Worm (Caenorhabditis elegans) whole organism, early embryonic: ENCODE results near the gene znf-593.

Experiments
- ama-1 ChIP-seq: fragments of 150-350 bp; optimal IDR thresholded peaks from 2 replicates; lab custom pipeline; 2014
- ceh-36 ChIP-seq: sonication (generic microtip); optimal IDR thresholded peaks from 2 replicates; lab custom pipeline; 2016; ENCODE audit warnings: missing genetic modification characterization, inconsistent platforms, missing compliant biosample characterization
- pes-1 ChIP-seq: fragments of 200-800 bp; sonication (Bioruptor generic); IDR thresholded peaks from 2 replicates; pipeline ENCODE4 v1.3.6; 2022; ENCODE audit warnings: missing genetic modification reagents, missing genetic modification characterization, missing compliant biosample characterization
- sea-1 ChIP-seq: fragments of 200-800 bp; sonication (Bioruptor generic); conservative IDR thresholded peaks from 2 replicates; pipeline ENCODE4 v1.3.6; 2022; ENCODE audit warnings: missing genetic modification characterization, missing compliant biosample characterization

- no peak for TF ChIP-seq ama-1 (lab: Kevin White, UChicago)
- no peak for TF ChIP-seq ceh-36 (tag; lab: Kevin White, UChicago)
- TF ChIP-seq pes-1 (GFP tag; lab: Robert Waterston, UW) = no peak
- TF ChIP-seq sea-1 (GFP tag; lab: Robert Waterston, UW) = no peak
These were observed 15.0 kb upstream of the znf-593 start, which contains the start of gene dolk-1 for ce11 chrIII:11933539-11933938.
